Worm (Caenorhabditis elegans) whole organism, L2 larva: Measurements from ENCODE around the gene nhr-159.

Source experiments
- ama-1 ChIP-seq: fragments of 150-350 bp; optimal IDR thresholded peaks from 2 replicates; lab custom pipeline; 2018; ENCODE audit warnings: inconsistent platforms
- dmd-4 ChIP-seq: sonication (generic microtip); optimal IDR thresholded peaks from 2 replicates; lab custom pipeline; 2017; ENCODE audit warnings: missing biosample characterization, missing genetic modification characterization
- elt-3 ChIP-seq: sonication (generic microtip); optimal IDR thresholded peaks from 2 replicates; lab custom pipeline; 2017; ENCODE audit warnings: missing biosample characterization, missing genetic modification characterization
- fos-1 ChIP-seq: fragments of 150-350 bp; optimal IDR thresholded peaks from 2 replicates; lab custom pipeline; 2014; ENCODE audit warnings: missing biosample characterization, missing genetic modification characterization
- lsy-2 ChIP-seq, 2 experiments: fragments of 150-350 bp in 1 of 2; sonication (generic microtip) in 1 of 2; optimal IDR thresholded peaks; 2 replicates each; lab custom pipeline; 2014 to 2017; ENCODE audit warnings: missing biosample characterization in 2 of 2, missing genetic modification characterization in 2 of 2
- nhr-11 ChIP-seq: fragments of 150-350 bp; optimal IDR thresholded peaks from 2 replicates; lab custom pipeline; 2014; ENCODE audit warnings: missing biosample characterization, missing genetic modification characterization
- nhr-129 ChIP-seq: fragments of 150-350 bp; optimal IDR thresholded peaks from 2 replicates; lab custom pipeline; 2014; ENCODE audit warnings: missing biosample characterization, missing genetic modification characterization
- sma-3 ChIP-seq: sonication (generic microtip); optimal IDR thresholded peaks from 2 replicates; lab custom pipeline; 2016; ENCODE audit warnings: missing genetic modification reagents, missing genetic modification characterization, missing compliant biosample characterization
- snpc-4 ChIP-seq: fragments of 150-350 bp; optimal IDR thresholded peaks from 2 replicates; lab custom pipeline; 2014; ENCODE audit warnings: missing biosample characterization, missing genetic modification characterization
- unc-62 ChIP-seq: fragments of 150-350 bp; optimal IDR thresholded peaks from 2 replicates; lab custom pipeline; 2014; ENCODE audit warnings: missing biosample characterization, missing genetic modification reagents, missing genetic modification characterization

ce11 chrV:3851760-3852159 lies 26.4 kb downstream of the nhr-159 start:
- TF ChIP-seq dmd-4 (tag; lab: Kevin White, UChicago) (no peak), nhr-129 (tag; lab: Kevin White, UChicago) (no peak), snpc-4 (no peak), nhr-11 (tag; lab: Kevin White, UChicago) (no peak), ama-1 (lab: Kevin White, UChicago) (no peak), fos-1 (tag; lab: Kevin White, UChicago) (peak; percentile 86), unc-62 (GFP tag; lab: Kevin White, UChicago) (no peak), elt-3 (no peak), lsy-2 (tag; optimal IDR thresholded peaks at IDR 0.05; lab: Kevin White, UChicago) (no peak), sma-3 (GFP tag; lab: Kevin White, UChicago) (no peak)
